Worm (Caenorhabditis elegans) whole organism, L3 larva: ENCODE results near the gene C32H11.4.

ENCODE experiments used
- aly-2 ChIP-seq: fragments of 150-350 bp; optimal IDR thresholded peaks from 2 replicates; lab custom pipeline; 2014; ENCODE audit warnings: missing biosample characterization, missing genetic modification characterization
- ama-1 ChIP-seq: fragments of 150-350 bp; optimal IDR thresholded peaks from 2 replicates; lab custom pipeline; 2018
- ceh-82 ChIP-seq: fragments of 150-350 bp; optimal IDR thresholded peaks from 2 replicates; lab custom pipeline; 2014; ENCODE audit warnings: missing biosample characterization, missing genetic modification characterization
- ceh-9 ChIP-seq: sonication (generic microtip); optimal IDR thresholded peaks from 2 replicates; lab custom pipeline; 2018; ENCODE audit warnings: missing biosample characterization, missing genetic modification characterization
- daf-12 ChIP-seq: fragments of 150-350 bp; optimal IDR thresholded peaks from 2 replicates; lab custom pipeline; 2014; ENCODE audit warnings: missing biosample characterization, missing genetic modification reagents, missing genetic modification characterization
- egl-27 ChIP-seq: sonication (generic microtip); optimal IDR thresholded peaks from 4 replicates; lab custom pipeline; 2017; ENCODE audit warnings: missing biosample characterization, missing genetic modification reagents, missing genetic modification characterization
- elt-1 ChIP-seq: fragments of 150-350 bp; optimal IDR thresholded peaks from 2 replicates; lab custom pipeline; 2014; ENCODE audit warnings: missing biosample characterization, missing genetic modification characterization
- elt-2 ChIP-seq: sonication (generic microtip); optimal IDR thresholded peaks from 2 replicates; lab custom pipeline; 2016; ENCODE audit warnings: missing genetic modification reagents, mild to moderate bottlenecking, missing genetic modification characterization, missing compliant biosample characterization
- eor-1 ChIP-seq, 2 experiments: fragments of 150-350 bp; optimal IDR thresholded peaks; 2 replicates each; lab custom pipeline; 2014 to 2018; ENCODE audit warnings: missing biosample characterization in 2 of 2, missing genetic modification characterization in 2 of 2
- fkh-10 ChIP-seq: sonication (generic microtip); optimal IDR thresholded peaks from 2 replicates; lab custom pipeline; 2017; ENCODE audit warnings: missing biosample characterization, missing genetic modification reagents, missing genetic modification characterization
- fos-1 ChIP-seq: fragments of 150-350 bp; optimal IDR thresholded peaks from 2 replicates; lab custom pipeline; 2014; ENCODE audit warnings: missing biosample characterization, missing genetic modification characterization
- hmg-11 ChIP-seq: sonication (generic microtip); optimal IDR thresholded peaks from 2 replicates; lab custom pipeline; 2016; ENCODE audit warnings: missing genetic modification characterization, missing compliant biosample characterization
- jun-1 ChIP-seq: fragments of 150-350 bp; optimal IDR thresholded peaks from 2 replicates; lab custom pipeline; 2014; ENCODE audit warnings: missing biosample characterization, missing genetic modification reagents, missing genetic modification characterization
- lin-15B ChIP-seq: fragments of 150-350 bp; optimal IDR thresholded peaks from 2 replicates; lab custom pipeline; 2014; ENCODE audit warnings: missing biosample characterization, missing genetic modification characterization
- lin-39 ChIP-seq: fragments of 150-350 bp; optimal IDR thresholded peaks from 2 replicates; lab custom pipeline; 2018; ENCODE audit warnings: missing biosample characterization, missing genetic modification reagents, missing genetic modification characterization
- mdl-1 ChIP-seq: fragments of 150-350 bp; optimal IDR thresholded peaks from 2 replicates; lab custom pipeline; 2014; ENCODE audit warnings: missing biosample characterization, missing genetic modification characterization
- mml-1 ChIP-seq: fragments of 150-350 bp; sonication (generic microtip); optimal IDR thresholded peaks from 3 replicates; lab custom pipeline; 2014; ENCODE audit warnings: missing biosample characterization, missing genetic modification characterization
- nhr-11 ChIP-seq: fragments of 150-350 bp; optimal IDR thresholded peaks from 2 replicates; lab custom pipeline; 2014; ENCODE audit warnings: missing biosample characterization, missing genetic modification characterization
- nhr-23 ChIP-seq: fragments of 150-350 bp; optimal IDR thresholded peaks from 2 replicates; lab custom pipeline; 2014; ENCODE audit warnings: missing biosample characterization, missing genetic modification reagents, missing genetic modification characterization
- nhr-25 ChIP-seq: sonication (generic microtip); optimal IDR thresholded peaks from 2 replicates; lab custom pipeline; 2017; ENCODE audit warnings: missing biosample characterization, missing genetic modification characterization
- nhr-43 ChIP-seq: sonication (generic microtip); optimal IDR thresholded peaks from 2 replicates; lab custom pipeline; 2016; ENCODE audit warnings: mild to moderate bottlenecking, missing genetic modification characterization, missing compliant biosample characterization; ENCODE audit not compliant: poor library complexity, severe bottlenecking
- nhr-67 ChIP-seq: fragments of 150-350 bp; optimal IDR thresholded peaks from 2 replicates; lab custom pipeline; 2014; ENCODE audit warnings: missing biosample characterization, missing genetic modification characterization
- pha-4 ChIP-seq: fragments of 150-350 bp; optimal IDR thresholded peaks from 2 replicates; lab custom pipeline; 2014; ENCODE audit warnings: missing biosample characterization, missing genetic modification reagents, missing genetic modification characterization
- pqm-1 ChIP-seq: fragments of 150-350 bp; optimal IDR thresholded peaks from 2 replicates; lab custom pipeline; 2017; ENCODE audit warnings: missing biosample characterization, missing genetic modification characterization, inconsistent platforms
- sea-2 ChIP-seq: fragments of 150-350 bp; sonication (generic microtip); optimal IDR thresholded peaks from 4 replicates; lab custom pipeline; 2014; ENCODE audit warnings: missing biosample characterization, missing genetic modification reagents, missing genetic modification characterization
- skn-1 ChIP-seq: fragments of 150-350 bp; optimal IDR thresholded peaks from 2 replicates; lab custom pipeline; 2014; ENCODE audit warnings: missing biosample characterization, missing genetic modification characterization
- tbx-2 ChIP-seq: sonication (generic microtip); optimal IDR thresholded peaks from 2 replicates; lab custom pipeline; 2016; ENCODE audit warnings: mild to moderate bottlenecking, missing genetic modification characterization, missing compliant biosample characterization
- unc-39 ChIP-seq: sonication (generic microtip); optimal IDR thresholded peaks from 4 replicates; lab custom pipeline; 2017; ENCODE audit warnings: missing biosample characterization, missing genetic modification characterization
- unc-62 ChIP-seq: fragments of 150-350 bp; sonication (generic microtip); optimal IDR thresholded peaks from 4 replicates; lab custom pipeline; 2014; ENCODE audit warnings: missing biosample characterization, missing genetic modification reagents, missing genetic modification characterization
- zag-1 ChIP-seq: fragments of 150-350 bp; optimal IDR thresholded peaks from 2 replicates; lab custom pipeline; 2014; ENCODE audit warnings: missing biosample characterization, missing genetic modification characterization
- ztf-11 ChIP-seq: fragments of 150-350 bp; optimal IDR thresholded peaks from 2 replicates; lab custom pipeline; 2014; ENCODE audit warnings: missing biosample characterization, missing genetic modification characterization
- ztf-4 ChIP-seq: fragments of 150-350 bp; optimal IDR thresholded peaks from 2 replicates; lab custom pipeline; 2014; ENCODE audit warnings: missing biosample characterization, missing genetic modification characterization

The C32H11.4 gene

ce11 chrIV:12898823-12899222 is 22.2 kb upstream of the C32H11.4 start:
- TF ChIP-seq lin-39 = no peak
- TF ChIP-seq elt-1 = no peak
- TF ChIP-seq elt-2 (tag; lab: Kevin White, UChicago) = peak; percentile 10
- TF ChIP-seq nhr-25 (tag; lab: Kevin White, UChicago) = no peak
- peak; percentile 10 for TF ChIP-seq pha-4 (tag; lab: Kevin White, UChicago)
- no peak for TF ChIP-seq ama-1 (lab: Kevin White, UChicago)
- TF ChIP-seq ceh-82 = no peak
- no peak for TF ChIP-seq pqm-1 (tag; lab: Kevin White, UChicago)

ce11 chrIV:12899392-12899791 is 21.7 kb upstream of the C32H11.4 start, which contains the start of gene K08D8.9:
TSS of gene K08D8.9 (plus strand) at chrIV:12899692.
- TF ChIP-seq daf-12 (tag; lab: Kevin White, UChicago) = no peak
- no peak for TF ChIP-seq sea-2 (GFP tag; lab: Kevin White, UChicago)
- no peak for TF ChIP-seq nhr-25 (tag; lab: Kevin White, UChicago)
- no peak for TF ChIP-seq nhr-23
- no peak for TF ChIP-seq unc-39 (tag; lab: Kevin White, UChicago)
- TF ChIP-seq skn-1 (tag; lab: Kevin White, UChicago) = no peak
- TF ChIP-seq eor-1 (tag; optimal IDR thresholded peaks at IDR 0.05; lab: Kevin White, UChicago) = no peak
- TF ChIP-seq zag-1 (tag; lab: Kevin White, UChicago) = no peak
- no peak for TF ChIP-seq lin-39
- TF ChIP-seq aly-2 = no peak
- no peak for TF ChIP-seq egl-27 (tag; lab: Kevin White, UChicago)
- no peak for TF ChIP-seq lin-15B (tag; lab: Kevin White, UChicago)
- TF ChIP-seq nhr-11 = no peak
- TF ChIP-seq fos-1 (tag; lab: Kevin White, UChicago) = no peak

- TF ChIP-seq aly-2 = no peak
- TF ChIP-seq ztf-11 (tag; lab: Kevin White, UChicago) = no peak
- no peak for TF ChIP-seq hmg-11 (tag; lab: Kevin White, UChicago)
- no peak for TF ChIP-seq nhr-67 (tag; lab: Kevin White, UChicago)
- no peak for TF ChIP-seq nhr-11
- TF ChIP-seq ceh-9 = no peak
- TF ChIP-seq tbx-2 (tag; lab: Kevin White, UChicago) = no peak
- no peak for TF ChIP-seq nhr-25 (tag; lab: Kevin White, UChicago)
- no peak for TF ChIP-seq ama-1 (lab: Kevin White, UChicago)
- no peak for TF ChIP-seq lin-15B (tag; lab: Kevin White, UChicago)
- TF ChIP-seq unc-39 (tag; lab: Kevin White, UChicago) = no peak
- TF ChIP-seq nhr-43 (tag; lab: Kevin White, UChicago) = no peak
- TF ChIP-seq ztf-4 = no peak
Observed at ce11 chrIV:12900267-12900666, 20.8 kb upstream of the C32H11.4 start, which contains the start of gene K08D8.10. TSS of gene K08D8.10 (plus strand) at chrIV:12900567.

ce11 chrIV:12901602-12902001 is 19.5 kb upstream of the C32H11.4 start:
- peak; percentile 51 for TF ChIP-seq pqm-1 (tag; lab: Kevin White, UChicago)
- peak; percentile 86 for TF ChIP-seq elt-2 (tag; lab: Kevin White, UChicago)
- peak; percentile 50 for TF ChIP-seq jun-1 (tag; lab: Kevin White, UChicago)
- no peak for TF ChIP-seq nhr-23

ce11 chrIV:12902430-12903110 is 18.5 kb upstream of the C32H11.4 start, which contains the start of gene K08D8.2:
TSS of gene K08D8.2 (plus strand) at chrIV:12903060.
- TF ChIP-seq elt-2 (tag; lab: Kevin White, UChicago) (peak; percentile 61), mml-1 (tag; lab: Kevin White, UChicago) (no peak)

ce11 chrIV:12903687-12904086 is 17.4 kb upstream of the C32H11.4 start:
- no peak for TF ChIP-seq nhr-43 (tag; lab: Kevin White, UChicago)
- no peak for TF ChIP-seq ceh-9
- TF ChIP-seq ama-1 (lab: Kevin White, UChicago) = no peak
- no peak for TF ChIP-seq mdl-1
- TF ChIP-seq elt-2 (tag; lab: Kevin White, UChicago) = peak; percentile 64
- no peak for TF ChIP-seq unc-62 (GFP tag; lab: Kevin White, UChicago)
- no peak for TF ChIP-seq fkh-10
- TF ChIP-seq nhr-25 (tag; lab: Kevin White, UChicago) = no peak
